Worm (Caenorhabditis elegans) whole organism, L4/young adult: Measurements from ENCODE around the gene C55A6.7.

ENCODE experiments used
- W03F9.2 ChIP-seq: fragments of 150-350 bp; optimal IDR thresholded peaks from 2 replicates; lab custom pipeline; 2014; ENCODE audit warnings: missing biosample characterization, missing genetic modification characterization
- dao-5 ChIP-seq: sonication (generic microtip); optimal IDR thresholded peaks from 2 replicates; lab custom pipeline; 2016; ENCODE audit warnings: missing genotype, missing genetic modification characterization, moderate library complexity, missing compliant biosample characterization
- him-1 ChIP-seq: sonication (generic microtip); optimal IDR thresholded peaks from 2 replicates; lab custom pipeline; 2016; ENCODE audit warnings: missing genotype, missing genetic modification reagents, missing genetic modification characterization, missing compliant biosample characterization

ce11 chrV:11528633-11529327 is 8.4 kb upstream of the C55A6.7 start:
- no peak for TF ChIP-seq W03F9.2
- TF ChIP-seq him-1 (tag; lab: Kevin White, UChicago) = no peak
- TF ChIP-seq dao-5 = no peak
